Worm (Caenorhabditis elegans): Measurements from ENCODE around the gene R09H10.6.

R09H10.6 gene

ce11 chrIV:10616366-10616765 lies 8.0 kb downstream of the R09H10.6 start:
- TF ChIP-seq pha-4 (tag; optimal IDR thresholded peaks at IDR 0.05) (no peak), sem-2 (GFP tag; optimal IDR thresholded peaks at IDR 0.05) (no peak), unc-39 (tag; optimal IDR thresholded peaks at IDR 0.05) (no peak), ceh-43 (GFP tag; optimal IDR thresholded peaks at IDR 0.05) (no peak), tbx-8 (GFP tag; optimal IDR thresholded peaks at IDR 0.05) (no peak)

ce11 chrIV:10617099-10617498 lies 8.7 kb downstream of the R09H10.6 start:
- TF ChIP-seq pha-4 (tag; optimal IDR thresholded peaks at IDR 0.05) (no peak), mep-1 (tag; optimal IDR thresholded peaks at IDR 0.05) (no peak), ham-2 (GFP tag; optimal IDR thresholded peaks at IDR 0.05) (no peak), bed-3 (GFP tag; optimal IDR thresholded peaks at IDR 0.05) (no peak), M03D4.4 (tag; optimal IDR thresholded peaks at IDR 0.05) (no peak), sptf-1 (tag; optimal IDR thresholded peaks at IDR 0.05) (no peak), zip-8 (tag; optimal IDR thresholded peaks at IDR 0.05) (no peak), lin-13 (tag; optimal IDR thresholded peaks at IDR 0.05) (no peak), lsy-2 (tag; optimal IDR thresholded peaks at IDR 0.05) (no peak), elt-3 (tag; optimal IDR thresholded peaks at IDR 0.05) (no peak), tbx-8 (GFP tag; optimal IDR thresholded peaks at IDR 0.05) (no peak), sem-2 (GFP tag; optimal IDR thresholded peaks at IDR 0.05) (no peak), ztf-11 (tag; optimal IDR thresholded peaks at IDR 0.05) (no peak), lin-32 (GFP tag; optimal IDR thresholded peaks at IDR 0.05) (no peak), nhr-28 (tag; optimal IDR thresholded peaks at IDR 0.05) (no peak), mls-2 (tag; optimal IDR thresholded peaks at IDR 0.05) (no peak), drap-1 (GFP tag; optimal IDR thresholded peaks at IDR 0.05) (no peak), snpc-4 (tag; optimal IDR thresholded peaks at IDR 0.05) (no peak)

- TF ChIP-seq sptf-1 (tag; optimal IDR thresholded peaks at IDR 0.05) (no peak), nhr-12 (tag; optimal IDR thresholded peaks at IDR 0.05) (no peak), sem-2 (GFP tag; optimal IDR thresholded peaks at IDR 0.05) (no peak), mls-2 (tag; optimal IDR thresholded peaks at IDR 0.05) (no peak), lin-32 (GFP tag; optimal IDR thresholded peaks at IDR 0.05) (no peak), ces-1 (GFP tag; optimal IDR thresholded peaks at IDR 0.05) (no peak), bed-3 (GFP tag; optimal IDR thresholded peaks at IDR 0.05) (no peak), hlh-1 (tag; optimal IDR thresholded peaks at IDR 0.05) (no peak), cnd-1 (tag; optimal IDR thresholded peaks at IDR 0.05) (no peak), nhr-237 (tag; optimal IDR thresholded peaks at IDR 0.05) (no peak), nhr-76 (tag; optimal IDR thresholded peaks at IDR 0.05) (no peak), blmp-1 (tag; optimal IDR thresholded peaks at IDR 0.05) (no peak), ztf-11 (tag; optimal IDR thresholded peaks at IDR 0.05) (no peak), elt-3 (tag; optimal IDR thresholded peaks at IDR 0.05) (no peak)
Observed at ce11 chrIV:10620811-10621210, 12.4 kb downstream of the R09H10.6 start, which contains the start of gene R09H10.7. Gene R09H10.7 (plus strand): TSS chrIV:10621111.

ce11 chrIV:10628724-10629123 lies 20.3 kb downstream of the R09H10.6 start, which contains the start of gene R09H10.5:
Gene R09H10.5 (minus strand): TSS chrIV:10628829.
- TF ChIP-seq M03D4.4 (tag; optimal IDR thresholded peaks at IDR 0.05): no peak
- TF ChIP-seq unc-120 (tag; optimal IDR thresholded peaks at IDR 0.05; ENCODE audit: poor library complexity, severe bottlenecking): no peak
- no peak for TF ChIP-seq lin-32 (GFP tag; optimal IDR thresholded peaks at IDR 0.05)
- no peak for TF ChIP-seq ham-2 (GFP tag; optimal IDR thresholded peaks at IDR 0.05)
- no peak for TF ChIP-seq sptf-1 (tag; optimal IDR thresholded peaks at IDR 0.05)
- no peak for TF ChIP-seq nhr-237 (tag; optimal IDR thresholded peaks at IDR 0.05)
- no peak for TF ChIP-seq snpc-4 (tag; optimal IDR thresholded peaks at IDR 0.05)

- no peak for TF ChIP-seq ceh-43 (GFP tag; optimal IDR thresholded peaks at IDR 0.05)
- no peak for TF ChIP-seq mls-2 (tag; optimal IDR thresholded peaks at IDR 0.05)
- TF ChIP-seq nhr-12 (tag; optimal IDR thresholded peaks at IDR 0.05): no peak
- TF ChIP-seq blmp-1 (tag; optimal IDR thresholded peaks at IDR 0.05): no peak
- no peak for TF ChIP-seq sptf-1 (tag; optimal IDR thresholded peaks at IDR 0.05)
Observed at ce11 chrIV:10630953-10631554, 22.7 kb downstream of the R09H10.6 start, which contains the start of gene F56C4.4. Gene F56C4.4 (minus strand): TSS chrIV:10631267.

ce11 chrIV:10636649-10637048 lies 28.3 kb downstream of the R09H10.6 start, which contains the start of gene F56C4.1:
Gene F56C4.1 (plus strand): TSS chrIV:10636949.
- TF ChIP-seq elt-3 (tag; optimal IDR thresholded peaks at IDR 0.05): no peak
- no peak for TF ChIP-seq tbx-8 (GFP tag; optimal IDR thresholded peaks at IDR 0.05)

Measured in whole organism, mixed stage, embryonic.